Worm (Caenorhabditis elegans): ENCODE results near the gene cux-7.

ce11 chrIII:7558658-7559057 lies 38.0 kb upstream of the cux-7 start:
- TF ChIP-seq F52B5.7 (tag; optimal IDR thresholded peaks at IDR 0.05) (no peak), ceh-79 (tag; optimal IDR thresholded peaks at IDR 0.05) (no peak), nhr-27 (tag; optimal IDR thresholded peaks at IDR 0.05) (no peak)
